Worm (Caenorhabditis elegans): ENCODE results near the gene fbxa-181.

- TF ChIP-seq ztf-23 (GFP tag; IDR thresholded peaks at IDR 0.05), result no peak
- TF ChIP-seq med-1 (GFP tag; optimal IDR thresholded peaks at IDR 0.05; ENCODE audit: insufficient read depth), result no peak
- TF ChIP-seq ztf-29 (GFP tag; IDR thresholded peaks at IDR 0.05), result no peak
- TF ChIP-seq tab-1 (GFP tag; IDR thresholded peaks at IDR 0.05), result no peak
- TF ChIP-seq klf-2 (GFP tag; conservative IDR thresholded peaks at IDR 0.05), result no peak
These were observed 36.9 kb downstream of the fbxa-181 start, which contains the start of gene F20G2.6 for ce11 chrV:13762426-13763127.
